Worm (Caenorhabditis elegans): Measurements from ENCODE around the gene tftc-1.

The tftc-1 gene

DNA sequence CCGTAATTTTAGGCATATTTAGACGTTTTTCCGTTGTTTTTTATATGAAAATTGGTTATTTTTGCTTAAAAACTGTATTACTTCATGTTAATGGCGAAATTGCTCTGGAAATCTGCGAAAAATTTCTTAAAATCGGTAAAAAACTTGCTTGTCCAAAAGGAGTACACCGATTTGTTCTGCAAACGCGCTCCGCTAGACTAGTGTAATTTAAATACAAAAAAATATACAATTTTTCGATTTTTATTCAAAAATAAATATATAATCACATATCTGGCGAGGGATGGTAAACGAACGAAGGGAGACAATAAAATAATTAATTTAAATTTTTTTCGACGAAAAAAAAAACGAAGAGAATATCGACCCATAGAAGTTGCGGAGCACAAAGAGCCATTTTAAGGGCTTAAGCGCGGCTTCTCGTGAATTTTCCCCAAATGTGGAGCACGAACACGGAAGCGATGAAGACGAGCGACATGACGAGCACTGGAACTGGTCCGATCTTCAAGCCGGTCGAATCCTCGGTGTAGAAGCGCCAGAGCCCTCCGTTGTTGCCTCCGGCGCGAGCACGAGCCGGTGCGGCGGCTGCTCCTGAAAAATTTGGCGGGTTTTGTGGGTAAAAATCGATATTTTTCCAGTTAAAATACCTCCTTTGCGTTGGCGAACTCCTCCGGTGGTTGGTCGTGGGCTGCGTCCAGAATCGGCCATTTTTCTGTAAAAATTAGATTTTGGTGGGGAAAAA lies 39.1 kb downstream of the tftc-1 start, which contains the start of gene sec-61.B:
Gene sec-61.B (minus strand): TSS at position 706 of the 736 bp plus-strand sequence.
- 0 out of 2 replicates have a peak, but pooled peaks have one; percentile 16 for TF ChIP-seq dmd-8 (GFP tag; IDR thresholded peaks at IDR 0.05)
- no peak for TF ChIP-seq sdz-12 (GFP tag; optimal IDR thresholded peaks at IDR 0.05)
- TF ChIP-seq pqm-1 (tag; optimal IDR thresholded peaks at IDR 0.05), result no peak
- no peak for TF ChIP-seq duxl-1 (tag; optimal IDR thresholded peaks at IDR 0.05; ENCODE audit: poor library complexity)
- TF ChIP-seq snpc-1.2 (GFP tag; IDR thresholded peaks at IDR 0.05), result no peak
- TF ChIP-seq nhr-25 (tag; optimal IDR thresholded peaks at IDR 0.05; ENCODE audit: borderline replicate concordance, insufficient read depth), result no peak
- TF ChIP-seq lim-7 (GFP tag; IDR thresholded peaks at IDR 0.05), result no peak
- TF ChIP-seq unc-130 (GFP tag; optimal IDR thresholded peaks at IDR 0.05), result no peak
- no peak for TF ChIP-seq egl-27 (tag; optimal IDR thresholded peaks at IDR 0.05)
- TF ChIP-seq zfp-3 (GFP tag; conservative IDR thresholded peaks at IDR 0.05), result no peak
- TF ChIP-seq skn-1 (tag; optimal IDR thresholded peaks at IDR 0.05), result no peak
- no peak for TF ChIP-seq nhr-6 (tag; optimal IDR thresholded peaks at IDR 0.05)
- TF ChIP-seq hlh-30 (tag; optimal IDR thresholded peaks at IDR 0.05; ENCODE audit: insufficient read depth), result no peak
- TF ChIP-seq T26A8.4 (GFP tag; IDR thresholded peaks at IDR 0.05), result 0 out of 2 replicates have a peak, but pooled peaks have one; percentile 49
- TF ChIP-seq nhr-102 (tag; optimal IDR thresholded peaks at IDR 0.05), result peak; percentile 60
- TF ChIP-seq spr-1 (tag; optimal IDR thresholded peaks at IDR 0.05), result peak; percentile 24
- no peak for TF ChIP-seq mdt-29 (GFP tag; IDR thresholded peaks at IDR 0.05)
- TF ChIP-seq nhr-41 (GFP tag; IDR thresholded peaks at IDR 0.05), result no peak
- TF ChIP-seq ceh-44 (GFP tag; IDR thresholded peaks at IDR 0.05), result no peak
- TF ChIP-seq mdl-1 (tag; optimal IDR thresholded peaks at IDR 0.05), result no peak
- no peak for TF ChIP-seq pha-4 (GFP tag; IDR thresholded peaks at IDR 0.05)
- no peak for TF ChIP-seq pha-4 (tag; optimal IDR thresholded peaks at IDR 0.05)
- TF ChIP-seq nhr-77 (tag; optimal IDR thresholded peaks at IDR 0.05), result peak; percentile 6
- TF ChIP-seq egl-43 (GFP tag; IDR thresholded peaks at IDR 0.05), result 0 out of 2 replicates have a peak, but pooled peaks have one; percentile 21
- no peak for TF ChIP-seq hif-1 (tag; optimal IDR thresholded peaks at IDR 0.05)
- TF ChIP-seq dve-1 (tag; optimal IDR thresholded peaks at IDR 0.05; ENCODE audit: insufficient read depth), result peak; percentile 21
- TF ChIP-seq aha-1 (tag), result peak; percentile 6
- TF ChIP-seq tra-1 (GFP tag; IDR thresholded peaks at IDR 0.05), result no peak
- TF ChIP-seq R02D3.7 (tag; optimal IDR thresholded peaks at IDR 0.05), result no peak
- TF ChIP-seq lir-3 (tag; optimal IDR thresholded peaks at IDR 0.05), result no peak
- TF ChIP-seq mep-1 (tag; optimal IDR thresholded peaks at IDR 0.05), result peak; percentile 68
- TF ChIP-seq daf-16 (GFP tag; optimal IDR thresholded peaks at IDR 0.05), result no peak
- peak; percentile 15 for TF ChIP-seq daf-16 (tag; optimal IDR thresholded peaks at IDR 0.05)
- TF ChIP-seq lin-1 (GFP tag; IDR thresholded peaks at IDR 0.05), result no peak
- no peak for TF ChIP-seq ZK337.2 (GFP tag; IDR thresholded peaks at IDR 0.05)
- no peak for TF ChIP-seq spr-3 (GFP tag; optimal IDR thresholded peaks at IDR 0.05)
- TF ChIP-seq zip-2 (tag; optimal IDR thresholded peaks at IDR 0.05), result no peak
- TF ChIP-seq daf-19 (GFP tag; conservative IDR thresholded peaks at IDR 0.05), result peak; percentile 76
- TF ChIP-seq Y105C5A.15 (GFP tag; IDR thresholded peaks at IDR 0.05), result 0 out of 2 replicates have a peak, but pooled peaks have one; percentile 27
- peak; percentile 20; the same call in 1 of the 2 replicates for TF ChIP-seq vab-7 (GFP tag; IDR thresholded peaks at IDR 0.05)
- no peak for TF ChIP-seq nhr-111 (GFP tag; optimal IDR thresholded peaks at IDR 0.05)
- 0 out of 2 replicates have a peak, but pooled peaks have one; percentile 42 for TF ChIP-seq nhr-42 (GFP tag; IDR thresholded peaks at IDR 0.05)
- TF ChIP-seq ceh-20 (GFP tag; IDR thresholded peaks at IDR 0.05), result no peak
- no peak for TF ChIP-seq arid-1 (GFP tag; conservative IDR thresholded peaks at IDR 0.05)
- TF ChIP-seq lin-39 (tag; optimal IDR thresholded peaks at IDR 0.05), result no peak
- TF ChIP-seq set-16 (GFP tag; IDR thresholded peaks at IDR 0.05), result peak; percentile 86
- no peak for TF ChIP-seq nhr-10 (tag; optimal IDR thresholded peaks at IDR 0.05)
- no peak for TF ChIP-seq ztf-7 (tag; optimal IDR thresholded peaks at IDR 0.05)
- peak in 1 of 2 experiments; percentile 62 for TF ChIP-seq lsy-2 (tag; optimal IDR thresholded peaks at IDR 0.05)
- TF ChIP-seq dmd-6 (GFP tag; IDR thresholded peaks at IDR 0.05), result 0 out of 2 replicates have a peak, but pooled peaks have one; percentile 6

All from whole organism, L4 larva.